Fruit fly (Drosophila melanogaster) whole organism, prepupa: ENCODE data around the gene Mst77F.

ENCODE experiments used
- CG11762 ChIP-seq: fragments of 200-800 bp; sonication (Bioruptor generic); optimal IDR thresholded peaks from 3 replicates; lab custom pipeline; 2016; ENCODE audit warnings: missing biosample characterization, missing genetic modification characterization; ENCODE audit not compliant: insufficient read depth
- CG16779 ChIP-seq: fragments of 200-800 bp; sonication (Bioruptor generic); optimal IDR thresholded peaks from 3 replicates; lab custom pipeline; 2017; ENCODE audit warnings: missing biosample characterization, mild to moderate bottlenecking, missing genetic modification characterization
- CG6854 ChIP-seq: fragments of 200-800 bp; sonication (Bioruptor generic); optimal IDR thresholded peaks from 2 replicates; lab custom pipeline; 2017; ENCODE audit warnings: missing biosample characterization, mild to moderate bottlenecking, missing genetic modification characterization
- esn ChIP-seq: fragments of 200-800 bp; sonication (Bioruptor generic); optimal IDR thresholded peaks from 2 replicates; lab custom pipeline; 2016; ENCODE audit warnings: missing biosample characterization, mild to moderate bottlenecking, missing genetic modification characterization, moderate library complexity
- lz ChIP-seq: fragments of 200-800 bp; sonication (Bioruptor generic); optimal IDR thresholded peaks from 3 replicates; lab custom pipeline; 2016; ENCODE audit warnings: missing biosample characterization, missing genetic modification characterization
- ss ChIP-seq, 2 experiments: fragments of 200-800 bp; sonication (Bioruptor generic); optimal IDR thresholded peaks; 2 replicates in 1 of 2; 3 replicates in 1 of 2; lab custom pipeline; 2017 to 2018; ENCODE audit warnings: mild to moderate bottlenecking in 2 of 2, missing biosample characterization in 2 of 2, missing genetic modification characterization in 2 of 2, moderate library complexity in 1 of 2

dm6 chr3L:20817927-20818326 is at the start of gene Mst77F:
- TF ChIP-seq esn (GFP tag; lab: Kevin White, UChicago) (no peak), lz (no peak), ss (GFP tag; optimal IDR thresholded peaks at IDR 0.05; lab: Kevin White, UChicago) (no peak), CG11762 (GFP tag; lab: Kevin White, UChicago) (no peak), CG6854 (GFP tag; lab: Kevin White, UChicago) (no peak), CG16779 (tag; lab: Kevin White, UChicago) (no peak)
